Fruit fly (Drosophila melanogaster) whole organism, embryonic: ENCODE data around the gene cry.

Source experiments
- Asciz ChIP-seq: fragments of 200-800 bp; sonication (Bioruptor generic); optimal IDR thresholded peaks from 2 replicates; lab custom pipeline; 2017; ENCODE audit warnings: missing biosample characterization, mild to moderate bottlenecking, missing genetic modification characterization, missing genetic modification reagents
- Atf3 ChIP-seq: fragments of 200-800 bp; sonication (Bioruptor generic); optimal IDR thresholded peaks from 3 replicates; lab custom pipeline; 2016; ENCODE audit warnings: missing biosample characterization, missing genetic modification characterization
- CG10366 ChIP-seq: fragments of 200-800 bp; sonication (Bioruptor generic); IDR thresholded peaks from 2 replicates; pipeline ENCODE4 v1.3.6; 2022; ENCODE audit warnings: missing biosample characterization, missing genetic modification characterization
- CG11504 ChIP-seq: fragments of 200-800 bp; sonication (Bioruptor generic); optimal IDR thresholded peaks from 3 replicates; lab custom pipeline; 2019; ENCODE audit warnings: missing biosample characterization, mild to moderate bottlenecking, missing genetic modification characterization, moderate library complexity
- CG11560 ChIP-seq: fragments of 200-800 bp; sonication (Bioruptor generic); IDR thresholded peaks from 3 replicates; pipeline ENCODE4 v1.3.6; 2022; ENCODE audit warnings: missing biosample characterization, missing genetic modification characterization
- CG17802 ChIP-seq: fragments of 200-800 bp; sonication (Bioruptor generic); optimal IDR thresholded peaks from 2 replicates; lab custom pipeline; 2018; ENCODE audit warnings: missing biosample characterization, mild to moderate bottlenecking, missing genetic modification characterization, moderate library complexity
- CG30403 ChIP-seq: fragments of 200-800 bp; sonication (Bioruptor generic); optimal IDR thresholded peaks from 3 replicates; lab custom pipeline; 2016; ENCODE audit warnings: missing biosample characterization, missing genetic modification characterization
- CG31388 ChIP-seq: fragments of 200-800 bp; sonication (Bioruptor generic); optimal IDR thresholded peaks from 2 replicates; lab custom pipeline; 2016; ENCODE audit warnings: missing biosample characterization, missing genetic modification characterization
- CG32532 ChIP-seq: fragments of 200-800 bp; sonication (Bioruptor generic); IDR thresholded peaks from 2 replicates; pipeline ENCODE4 v1.3.6; 2022; ENCODE audit warnings: missing biosample characterization, missing genetic modification characterization
- CG3995 ChIP-seq: fragments of 200-800 bp; sonication (Bioruptor generic); optimal IDR thresholded peaks from 3 replicates; lab custom pipeline; 2016; ENCODE audit warnings: missing biosample characterization, missing genetic modification characterization
- CG7987 ChIP-seq: fragments of 200-800 bp; sonication (Bioruptor generic); optimal IDR thresholded peaks from 2 replicates; lab custom pipeline; 2018; ENCODE audit warnings: missing biosample characterization, mild to moderate bottlenecking, missing genetic modification characterization, moderate library complexity
- CG9932 ChIP-seq: fragments of 200-800 bp; sonication (Bioruptor generic); IDR thresholded peaks from 2 replicates; pipeline ENCODE4 v1.3.6; 2022; ENCODE audit warnings: missing biosample characterization, missing genetic modification characterization
- Drgx ChIP-seq: fragments of 200-800 bp; sonication (Bioruptor generic); IDR thresholded peaks from 2 replicates; pipeline ENCODE4 v1.3.6; 2022; ENCODE audit warnings: missing biosample characterization, missing genetic modification characterization
- Ets65A ChIP-seq: fragments of 200-800 bp; sonication (Bioruptor generic); peaks from one replicate; lab custom pipeline; 2016; ENCODE audit warnings: missing biosample characterization, missing genetic modification characterization
- H15 ChIP-seq: fragments of 200-800 bp; sonication (Bioruptor generic); IDR thresholded peaks from 3 replicates; pipeline ENCODE4 v1.3.6; 2022; ENCODE audit warnings: missing biosample characterization, missing genetic modification characterization
- HmgZ ChIP-seq: fragments of 200-800 bp; sonication (Bioruptor generic); optimal IDR thresholded peaks from 2 replicates; lab custom pipeline; 2018; ENCODE audit warnings: missing biosample characterization, mild to moderate bottlenecking, missing genetic modification characterization
- Oaz ChIP-seq: fragments of 200-800 bp; sonication (Bioruptor generic); IDR thresholded peaks from 2 replicates; pipeline ENCODE4 v1.3.6; 2022; ENCODE audit warnings: missing biosample characterization, missing genetic modification characterization
- Opbp ChIP-seq: fragments of 200-800 bp; sonication (Bioruptor generic); IDR thresholded peaks from 3 replicates; pipeline ENCODE4 v1.3.6; 2022; ENCODE audit warnings: missing biosample characterization, missing genetic modification characterization; ENCODE audit not compliant: partially characterized antibody
- Ptx1 ChIP-seq: fragments of 200-800 bp; sonication (Bioruptor generic); IDR thresholded peaks from 2 replicates; pipeline ENCODE4 v1.3.6; 2022; ENCODE audit warnings: missing biosample characterization, missing genetic modification characterization
- Sox100B ChIP-seq: fragments of 200-800 bp; sonication (Bioruptor generic); optimal IDR thresholded peaks from 3 replicates; lab custom pipeline; 2018; ENCODE audit warnings: missing biosample characterization, mild to moderate bottlenecking, missing genetic modification characterization
- Sox102F ChIP-seq: fragments of 200-800 bp; sonication (Bioruptor generic); optimal IDR thresholded peaks from 2 replicates; lab custom pipeline; 2018; ENCODE audit warnings: missing biosample characterization, mild to moderate bottlenecking, missing genetic modification characterization, moderate library complexity
- Spps ChIP-seq: fragments of 200-800 bp; sonication (Bioruptor generic); optimal IDR thresholded peaks from 2 replicates; lab custom pipeline; 2018; ENCODE audit warnings: missing biosample characterization, mild to moderate bottlenecking, missing genetic modification characterization
- bsh ChIP-seq, 2 experiments: fragments of 200-800 bp; sonication (Bioruptor generic); optimal IDR thresholded peaks; 2 replicates each; lab custom pipeline; 2017 to 2018; ENCODE audit warnings: mild to moderate bottlenecking in 2 of 2, missing biosample characterization in 2 of 2, missing genetic modification characterization in 2 of 2, moderate library complexity in 1 of 2
- corto ChIP-seq: fragments of 200-800 bp; sonication (Bioruptor generic); optimal IDR thresholded peaks from 2 replicates; lab custom pipeline; 2016; ENCODE audit warnings: missing biosample characterization, mild to moderate bottlenecking, missing genetic modification characterization, moderate library complexity
- da ChIP-seq: fragments of 200-800 bp; sonication (Bioruptor generic); optimal IDR thresholded peaks from 2 replicates; lab custom pipeline; 2016; ENCODE audit warnings: missing biosample characterization, missing genetic modification characterization
- fd3F ChIP-seq: fragments of 200-800 bp; sonication (Bioruptor generic); optimal IDR thresholded peaks from 2 replicates; lab custom pipeline; 2018; ENCODE audit warnings: missing biosample characterization, mild to moderate bottlenecking, missing genetic modification characterization, moderate library complexity
- gce ChIP-seq: fragments of 200-800 bp; sonication (Bioruptor generic); IDR thresholded peaks from 3 replicates; pipeline ENCODE4 v1.3.6; 2022; ENCODE audit warnings: missing biosample characterization, missing genetic modification characterization
- gem ChIP-seq: fragments of 200-800 bp; sonication (Bioruptor generic); optimal IDR thresholded peaks from 2 replicates; lab custom pipeline; 2019; ENCODE audit warnings: missing biosample characterization, mild to moderate bottlenecking, missing genetic modification characterization, moderate library complexity
- gro ChIP-seq: fragments of 200-800 bp; sonication (Bioruptor generic); optimal IDR thresholded peaks from 2 replicates; lab custom pipeline; 2016; ENCODE audit warnings: missing biosample characterization, missing genetic modification characterization
- lmd ChIP-seq: fragments of 200-800 bp; sonication (Bioruptor generic); IDR thresholded peaks from 2 replicates; pipeline ENCODE4 v1.3.6; 2022; ENCODE audit warnings: missing biosample characterization, missing genetic modification characterization
- mam ChIP-seq: fragments of 200-800 bp; sonication (Bioruptor generic); optimal IDR thresholded peaks from 3 replicates; lab custom pipeline; 2016; ENCODE audit warnings: missing biosample characterization, missing genetic modification characterization
- nom ChIP-seq: fragments of 200-800 bp; sonication (Bioruptor generic); optimal IDR thresholded peaks from 2 replicates; lab custom pipeline; 2017; ENCODE audit warnings: missing biosample characterization, missing genetic modification characterization, mild to moderate bottlenecking, moderate library complexity, missing genetic modification reagents
- otp ChIP-seq: fragments of 200-800 bp; sonication (Bioruptor generic); IDR thresholded peaks from 3 replicates; pipeline ENCODE4, ENCODE4 v1.3.6; 2022; ENCODE audit warnings: missing biosample characterization, missing genetic modification characterization
- row ChIP-seq: fragments of 200-800 bp; sonication (Bioruptor generic); IDR thresholded peaks from 3 replicates; pipeline ENCODE4 v1.3.6; 2022; ENCODE audit warnings: missing biosample characterization, missing genetic modification characterization
- sens ChIP-seq: fragments of 200-800 bp; sonication (Bioruptor generic); peaks from one replicate; lab custom pipeline; 2016; ENCODE audit warnings: missing biosample characterization, missing genetic modification characterization
- sisA ChIP-seq: fragments of 200-800 bp; sonication (Bioruptor generic); IDR thresholded peaks from 2 replicates; pipeline ENCODE4 v1.3.6; 2022; ENCODE audit warnings: missing biosample characterization, missing genetic modification characterization
- slbo ChIP-seq: fragments of 200-800 bp; sonication (Bioruptor generic); IDR thresholded peaks from 2 replicates; pipeline ENCODE4 v1.3.6; 2022; ENCODE audit warnings: missing biosample characterization, missing genetic modification characterization
- zf30C ChIP-seq: fragments of 200-800 bp; sonication (Bioruptor generic); optimal IDR thresholded peaks from 3 replicates; lab custom pipeline; 2018; ENCODE audit warnings: missing biosample characterization, mild to moderate bottlenecking, missing genetic modification characterization
- zfh1 ChIP-seq: fragments of 200-800 bp; sonication (Bioruptor generic); IDR thresholded peaks from 3 replicates; pipeline ENCODE4 v1.3.6; 2022; ENCODE audit warnings: missing biosample characterization, missing genetic modification characterization

cry gene

dm6 chr3R:19253975-19254374 lies 42.0 kb downstream of the cry start:
- TF ChIP-seq CG3995, result no peak
- TF ChIP-seq CG30403 (GFP tag; lab: Kevin White, UChicago), result no peak
- peak; percentile 45 for TF ChIP-seq nom (GFP tag; lab: Kevin White, UChicago)
- TF ChIP-seq Opbp, result no peak

dm6 chr3R:19255255-19255654 lies 43.3 kb downstream of the cry start:
- TF ChIP-seq fd3F (GFP tag; lab: Kevin White, UChicago) (no peak), slbo (GFP tag; lab: Robert Waterston, UW) (no peak), CG11560 (no peak), gro (no peak), Atf3 (GFP tag; lab: Kevin White, UChicago) (no peak), otp (GFP tag; lab: Robert Waterston, UW) (no peak), CG9932 (GFP tag; lab: Robert Waterston, UW) (0 out of 2 replicates have a peak, but pooled peaks have one; percentile 5), CG10366 (GFP tag; lab: Robert Waterston, UW) (0 out of 2 replicates have a peak, but pooled peaks have one; percentile 12), da (GFP tag; lab: Kevin White, UChicago) (no peak), gem (tag; lab: Kevin White, UChicago) (peak; percentile 6), H15 (GFP tag; lab: Robert Waterston, UW) (0 out of 3 replicates have a peak, but pooled peaks have one; percentile 19), nom (GFP tag; lab: Kevin White, UChicago) (peak; percentile 3), Sox102F (GFP tag; lab: Kevin White, UChicago) (peak; percentile 4), row (GFP tag; lab: Robert Waterston, UW) (0 out of 3 replicates have a peak, but pooled peaks have one; percentile 21), Ets65A (peak; percentile 44), bsh (GFP tag; optimal IDR thresholded peaks at IDR 0.05; lab: Kevin White, UChicago) (peak; percentile 7 to 48), CG7987 (GFP tag; lab: Kevin White, UChicago) (no peak), sisA (0 out of 2 replicates have a peak, but pooled peaks have one; percentile 24), sens (GFP tag; lab: Kevin White, UChicago) (peak; percentile 7), zfh1 (GFP tag; lab: Robert Waterston, UW) (peak; percentile 37; the same call in 2 of the 3 replicates), CG11504 (peak; percentile 7), corto (no peak), Ptx1 (GFP tag; lab: Robert Waterston, UW) (0 out of 2 replicates have a peak, but pooled peaks have one; percentile 10), Drgx (GFP tag; lab: Robert Waterston, UW) (peak; percentile 54; the same call in 1 of the 2 replicates), gce (GFP tag; lab: Robert Waterston, UW) (no peak), Asciz (GFP tag; lab: Kevin White, UChicago) (no peak), Spps (tag; lab: Kevin White, UChicago) (no peak), CG31388 (no peak)

dm6 chr3R:19256477-19256876 lies 44.5 kb downstream of the cry start, which contains the start of gene CG14280:
Gene CG14280, plus strand, starts transcription at chr3R:19256777.
- TF ChIP-seq Sox100B (GFP tag; lab: Kevin White, UChicago) (no peak), lmd (no peak), CG17802 (tag; lab: Kevin White, UChicago) (no peak), Oaz (GFP tag; lab: Robert Waterston, UW) (no peak), CG32532 (GFP tag; lab: Robert Waterston, UW) (no peak), zf30C (GFP tag; lab: Kevin White, UChicago) (no peak), mam (GFP tag; lab: Kevin White, UChicago) (no peak), HmgZ (tag; lab: Kevin White, UChicago) (no peak)
- TF ChIP-seq, all 482 proteins: peak for 0
